Fruit fly (Drosophila melanogaster) whole organism, embryonic: ENCODE measurements around the gene Traf4.

ENCODE experiments used
- B-H2 ChIP-seq: fragments of 200-800 bp; sonication (Bioruptor generic); optimal IDR thresholded peaks from 2 replicates; lab custom pipeline; 2018; ENCODE audit warnings: missing biosample characterization, mild to moderate bottlenecking, missing genetic modification characterization
- C15 ChIP-seq: fragments of 200-800 bp; sonication (Bioruptor generic); IDR thresholded peaks from 3 replicates; pipeline ENCODE4 v1.3.6; 2022; ENCODE audit warnings: missing biosample characterization, missing genetic modification characterization
- CG10565 ChIP-seq: fragments of 200-800 bp; sonication (Bioruptor generic); optimal IDR thresholded peaks from 3 replicates; lab custom pipeline; 2016; ENCODE audit warnings: missing biosample characterization, mild to moderate bottlenecking, missing genetic modification characterization
- CG13287 ChIP-seq: fragments of 200-800 bp; sonication (Bioruptor generic); IDR thresholded peaks from 2 replicates; pipeline ENCODE4 v1.3.6; 2022; ENCODE audit warnings: missing biosample characterization, missing genetic modification characterization; ENCODE audit not compliant: partially characterized antibody
- CG14050 ChIP-seq: fragments of 200-800 bp; sonication (Bioruptor generic); IDR thresholded peaks from 3 replicates; pipeline ENCODE4 v1.3.6; 2022; ENCODE audit warnings: missing biosample characterization, missing genetic modification characterization
- CG14860 ChIP-seq: fragments of 200-800 bp; sonication (Bioruptor generic); IDR thresholded peaks from 3 replicates; pipeline ENCODE4 v1.3.6; 2022; ENCODE audit warnings: missing biosample characterization, missing genetic modification characterization; ENCODE audit not compliant: partially characterized antibody
- CG15011 ChIP-seq: fragments of 200-800 bp; sonication (Bioruptor generic); optimal IDR thresholded peaks from 3 replicates; lab custom pipeline; 2018; ENCODE audit warnings: missing biosample characterization, mild to moderate bottlenecking, missing genetic modification characterization
- CG16815 ChIP-seq: fragments of 200-800 bp; sonication (Bioruptor generic); optimal IDR thresholded peaks from 3 replicates; lab custom pipeline; 2017; ENCODE audit warnings: missing biosample characterization, mild to moderate bottlenecking, missing genetic modification characterization
- CG17359 ChIP-seq: fragments of 200-800 bp; sonication (Bioruptor generic); optimal IDR thresholded peaks from 3 replicates; lab custom pipeline; 2018; ENCODE audit warnings: missing biosample characterization, mild to moderate bottlenecking, missing genetic modification characterization, moderate library complexity
- CG17912 ChIP-seq: fragments of 200-800 bp; sonication (Bioruptor generic); optimal IDR thresholded peaks from 2 replicates; lab custom pipeline; 2018; ENCODE audit warnings: missing biosample characterization, mild to moderate bottlenecking, missing genetic modification characterization
- CG31224 ChIP-seq: fragments of 200-800 bp; sonication (Bioruptor generic); IDR thresholded peaks from 2 replicates; pipeline ENCODE4 v1.3.6; 2022; ENCODE audit warnings: missing biosample characterization, missing genetic modification characterization
- CG32772 ChIP-seq: fragments of 200-800 bp; sonication (Bioruptor generic); IDR thresholded peaks from 2 replicates; pipeline ENCODE4 v1.3.6; 2022; ENCODE audit warnings: missing biosample characterization, missing genetic modification characterization
- CG33557 ChIP-seq: fragments of 200-800 bp; sonication (Bioruptor generic); optimal IDR thresholded peaks from 2 replicates; lab custom pipeline; 2019; ENCODE audit warnings: missing biosample characterization, mild to moderate bottlenecking, missing genetic modification characterization, moderate library complexity
- CG34376 ChIP-seq: fragments of 200-800 bp; sonication (Bioruptor generic); optimal IDR thresholded peaks from 2 replicates; lab custom pipeline; 2018; ENCODE audit warnings: missing biosample characterization, mild to moderate bottlenecking, missing genetic modification characterization
- CG5180 ChIP-seq: fragments of 200-800 bp; sonication (Bioruptor generic); optimal IDR thresholded peaks from 3 replicates; lab custom pipeline; 2017; ENCODE audit warnings: missing biosample characterization, missing genetic modification characterization, mild to moderate bottlenecking, moderate library complexity, missing genetic modification reagents
- CG5953 ChIP-seq: fragments of 200-800 bp; sonication (Bioruptor generic); IDR thresholded peaks from 2 replicates; pipeline ENCODE4 v1.3.6; 2022; ENCODE audit warnings: missing biosample characterization, missing genetic modification characterization
- CTCF ChIP-seq: fragments of 200-800 bp; sonication (Bioruptor generic); optimal IDR thresholded peaks from 2 replicates; lab custom pipeline; 2017; ENCODE audit warnings: missing biosample characterization, mild to moderate bottlenecking, missing genetic modification characterization, moderate library complexity
- Dad ChIP-seq: fragments of 200-800 bp; sonication (Bioruptor generic); optimal IDR thresholded peaks from 3 replicates; lab custom pipeline; 2016; ENCODE audit warnings: missing biosample characterization, missing genetic modification characterization
- Dp ChIP-seq: fragments of 200-800 bp; sonication (Bioruptor generic); optimal IDR thresholded peaks from 2 replicates; lab custom pipeline; 2018; ENCODE audit warnings: missing biosample characterization, mild to moderate bottlenecking, missing genetic modification characterization, moderate library complexity
- E2f2 ChIP-seq: fragments of 200-800 bp; sonication (Bioruptor generic); IDR thresholded peaks from 2 replicates; pipeline ENCODE4 v1.3.6; 2022; ENCODE audit warnings: missing biosample characterization, missing genetic modification characterization
- GATAe ChIP-seq: fragments of 200-800 bp; sonication (Bioruptor generic); conservative IDR thresholded peaks from 2 replicates; pipeline ENCODE4 v1.3.6; 2022; ENCODE audit warnings: missing biosample characterization, missing genetic modification characterization
- HLH3B ChIP-seq: fragments of 200-800 bp; sonication (Bioruptor generic); IDR thresholded peaks from 2 replicates; pipeline ENCODE4 v1.3.6; 2022; ENCODE audit warnings: missing biosample characterization, missing genetic modification characterization
- HmgD ChIP-seq: fragments of 200-800 bp; sonication (Bioruptor generic); optimal IDR thresholded peaks from 3 replicates; lab custom pipeline; 2016; ENCODE audit warnings: missing biosample characterization, missing genetic modification characterization
- Med ChIP-seq: fragments of 200-800 bp; sonication (Bioruptor generic); peaks from one replicate; lab custom pipeline; 2016; ENCODE audit warnings: missing biosample characterization, missing genetic modification characterization, mild to moderate bottlenecking, inconsistent platforms, moderate library complexity
- Meics ChIP-seq: fragments of 200-800 bp; sonication (Bioruptor generic); optimal IDR thresholded peaks from 2 replicates; lab custom pipeline; 2017; ENCODE audit warnings: missing biosample characterization, mild to moderate bottlenecking, missing genetic modification characterization
- Myb ChIP-seq: fragments of 200-800 bp; sonication (Bioruptor generic); optimal IDR thresholded peaks from 2 replicates; lab custom pipeline; 2016; ENCODE audit warnings: missing biosample characterization, missing genetic modification characterization
- Opbp ChIP-seq: fragments of 200-800 bp; sonication (Bioruptor generic); IDR thresholded peaks from 3 replicates; pipeline ENCODE4 v1.3.6; 2022; ENCODE audit warnings: missing biosample characterization, missing genetic modification characterization; ENCODE audit not compliant: partially characterized antibody
- Poxn ChIP-seq: fragments of 200-800 bp; sonication (Bioruptor generic); IDR thresholded peaks from 2 replicates; pipeline ENCODE4 v1.3.6; 2022; ENCODE audit warnings: missing biosample characterization, missing genetic modification characterization
- Trl ChIP-seq, 3 experiments: fragments of >200 bp in 2 of 3; fragments of 200-800 bp in 1 of 3; sonication (Bioruptor generic) in 1 of 3; optimal IDR thresholded peaks; 2 replicates in 1 of 3; 3 replicates in 2 of 3; lab custom pipeline; 2016 to 2017; ENCODE audit warnings: missing biosample characterization in 1 of 3, missing genetic modification characterization in 1 of 3
- Xrp1 ChIP-seq: fragments of 200-800 bp; sonication (Bioruptor generic); IDR thresholded peaks from 2 replicates; pipeline ENCODE4 v1.3.6; 2022; ENCODE audit warnings: missing biosample characterization, missing genetic modification characterization
- ash1 ChIP-seq: fragments of 200-800 bp; sonication (Bioruptor generic); optimal IDR thresholded peaks from 2 replicates; lab custom pipeline; 2018; ENCODE audit warnings: missing biosample characterization, mild to moderate bottlenecking, missing genetic modification characterization
- bab2 ChIP-seq: fragments of 200-800 bp; sonication (Bioruptor generic); optimal IDR thresholded peaks from 2 replicates; lab custom pipeline; 2016; ENCODE audit warnings: missing biosample characterization, missing genetic modification characterization
- btn ChIP-seq: fragments of 200-800 bp; sonication (Bioruptor generic); optimal IDR thresholded peaks from 2 replicates; lab custom pipeline; 2016; ENCODE audit warnings: missing biosample characterization, missing genetic modification characterization
- cg ChIP-seq: fragments of 200-800 bp; sonication (Bioruptor generic); optimal IDR thresholded peaks from 3 replicates; lab custom pipeline; 2019; ENCODE audit warnings: missing biosample characterization, mild to moderate bottlenecking, missing genetic modification characterization, moderate library complexity
- chinmo ChIP-seq: fragments of 200-800 bp; sonication (Bioruptor generic); IDR thresholded peaks from 4 replicates; pipeline ENCODE4 v1.3.6; 2022; ENCODE audit warnings: missing biosample characterization, missing genetic modification characterization; ENCODE audit not compliant: partially characterized antibody
- crol ChIP-seq: fragments of 200-800 bp; sonication (Bioruptor generic); IDR thresholded peaks from 2 replicates; pipeline ENCODE4 v1.3.6; 2022; ENCODE audit warnings: missing biosample characterization, missing genetic modification characterization
- eve ChIP-seq, 2 experiments: fragments of >200 bp; optimal IDR thresholded peaks; 2 replicates each; lab custom pipeline; 2017; ENCODE audit warnings: missing biosample characterization in 2 of 2, missing genetic modification characterization in 2 of 2
- exex ChIP-seq: fragments of 200-800 bp; sonication (Bioruptor generic); optimal IDR thresholded peaks from 4 replicates; lab custom pipeline; 2018; ENCODE audit warnings: missing biosample characterization, mild to moderate bottlenecking, missing genetic modification characterization, moderate library complexity
- gcm2 ChIP-seq: fragments of 200-800 bp; sonication (Bioruptor generic); optimal IDR thresholded peaks from 2 replicates; lab custom pipeline; 2016; ENCODE audit warnings: missing biosample characterization, missing genetic modification characterization
- kay ChIP-seq: fragments of 200-800 bp; sonication (Bioruptor generic); optimal IDR thresholded peaks from 2 replicates; lab custom pipeline; 2016; ENCODE audit warnings: missing biosample characterization, missing genetic modification characterization
- mirr ChIP-seq: fragments of 200-800 bp; sonication (Bioruptor generic); optimal IDR thresholded peaks from 3 replicates; lab custom pipeline; 2018; ENCODE audit warnings: missing biosample characterization, mild to moderate bottlenecking, missing genetic modification characterization
- org-1 ChIP-seq: fragments of 200-800 bp; sonication (Bioruptor generic); optimal IDR thresholded peaks from 2 replicates; lab custom pipeline; 2017; ENCODE audit warnings: missing biosample characterization, missing genetic modification characterization
- scrt ChIP-seq: fragments of 200-800 bp; sonication (Bioruptor generic); optimal IDR thresholded peaks from 2 replicates; lab custom pipeline; 2018; ENCODE audit warnings: missing biosample characterization, mild to moderate bottlenecking, missing genetic modification characterization, moderate library complexity
- sna ChIP-seq: fragments of 200-800 bp; sonication (Bioruptor generic); IDR thresholded peaks from 2 replicates; pipeline ENCODE4 v1.3.6; 2022; ENCODE audit warnings: missing biosample characterization, missing genetic modification characterization; ENCODE audit not compliant: partially characterized antibody
- tll ChIP-seq, 2 experiments: fragments of 200-800 bp in 1 of 2; fragments of >200 bp in 1 of 2; sonication (Bioruptor generic) in 1 of 2; optimal IDR thresholded peaks; 2 replicates each; lab custom pipeline; 2017 to 2019; ENCODE audit warnings: missing biosample characterization in 2 of 2, missing genetic modification characterization in 2 of 2, mild to moderate bottlenecking in 1 of 2, moderate library complexity in 1 of 2

Traf4 gene

dm6 chr2L:4331779-4332328 is 29.9 kb upstream of the Traf4 start:
- TF ChIP-seq ash1 (GFP tag; lab: Kevin White, UChicago) = no peak
- peak; percentile 50; the same call in 1 of the 4 replicates for TF ChIP-seq chinmo (GFP tag; lab: Robert Waterston, UW)
- TF ChIP-seq Dp (GFP tag; lab: Kevin White, UChicago) = peak; percentile 86
- peak in 1 of 2 experiments; percentile 21 for TF ChIP-seq Trl (optimal IDR thresholded peaks at IDR 0.05; lab: Kevin White, UChicago)
- no peak for TF ChIP-seq Trl (GFP tag; optimal IDR thresholded peaks at IDR 0.05; lab: Kevin White, UChicago)
- no peak for TF ChIP-seq CG15011
- peak; percentile 35 for TF ChIP-seq CTCF (GFP tag; lab: Kevin White, UChicago)
- no peak for TF ChIP-seq Poxn (GFP tag; lab: Robert Waterston, UW)
- TF ChIP-seq CG10565 (GFP tag; lab: Kevin White, UChicago) = no peak
- TF ChIP-seq sna (GFP tag; lab: Robert Waterston, UW) = no peak
- no peak for TF ChIP-seq HLH3B (GFP tag; lab: Robert Waterston, UW)
- no peak for TF ChIP-seq btn (GFP tag; lab: Kevin White, UChicago)
- peak; percentile 8 for TF ChIP-seq CG5180 (GFP tag; lab: Kevin White, UChicago)
- no peak for TF ChIP-seq HmgD (GFP tag; lab: Kevin White, UChicago)
- peak; percentile 79 for TF ChIP-seq Myb (GFP tag; lab: Kevin White, UChicago)
- TF ChIP-seq kay (GFP tag; lab: Kevin White, UChicago) = peak; percentile 6
- TF ChIP-seq E2f2 (GFP tag; lab: Robert Waterston, UW) = peak; percentile 90
- no peak for TF ChIP-seq B-H2
- no peak for TF ChIP-seq bab2 (GFP tag; lab: Kevin White, UChicago)
- TF ChIP-seq CG13287 = peak; percentile 27; the same call in 1 of the 2 replicates
- TF ChIP-seq CG32772 = no peak
- no peak for TF ChIP-seq Med (GFP tag; lab: Kevin White, UChicago)

- peak; percentile 61 for TF ChIP-seq mirr (GFP tag; lab: Kevin White, UChicago)
- TF ChIP-seq org-1 (GFP tag; lab: Kevin White, UChicago) = no peak
- TF ChIP-seq GATAe = peak; percentile 57
- TF ChIP-seq E2f2 (GFP tag; lab: Robert Waterston, UW) = no peak
- TF ChIP-seq CG17359 (tag; lab: Kevin White, UChicago) = no peak
- no peak for TF ChIP-seq Meics (GFP tag; lab: Kevin White, UChicago)
- no peak for TF ChIP-seq Xrp1 (GFP tag; lab: Robert Waterston, UW)
- TF ChIP-seq tll (GFP tag; optimal IDR thresholded peaks at IDR 0.05; lab: Kevin White, UChicago) = no peak
- TF ChIP-seq Myb (GFP tag; lab: Kevin White, UChicago) = no peak
- no peak for TF ChIP-seq C15 (GFP tag; lab: Robert Waterston, UW)
- TF ChIP-seq exex (tag; lab: Kevin White, UChicago) = peak; percentile 56
- TF ChIP-seq gcm2 = no peak
- no peak for TF ChIP-seq CG16815 (GFP tag; lab: Kevin White, UChicago)
- TF ChIP-seq CG17912 = no peak
- peak; percentile 71 for TF ChIP-seq crol
- peak; percentile 46 for TF ChIP-seq kay (GFP tag; lab: Kevin White, UChicago)
- peak in 1 of 2 experiments; percentile 77 for TF ChIP-seq eve (GFP tag; optimal IDR thresholded peaks at IDR 0.05; lab: Kevin White, UChicago)
Observed at dm6 chr2L:4332583-4332961, 29.2 kb upstream of the Traf4 start.

- peak; percentile 76 for TF ChIP-seq Dad (GFP tag; lab: Kevin White, UChicago)
- peak; percentile 98 for TF ChIP-seq cg (GFP tag; lab: Kevin White, UChicago)
- no peak for TF ChIP-seq CG17912
- no peak for TF ChIP-seq crol
- TF ChIP-seq CG5953 = peak; percentile 63
- TF ChIP-seq CG31224 (GFP tag; lab: Robert Waterston, UW) = peak; percentile 76
- TF ChIP-seq CG14050 (GFP tag; lab: Robert Waterston, UW) = peak; percentile 84
- peak; percentile 18 for TF ChIP-seq CG33557 (GFP tag; lab: Kevin White, UChicago)
- 0 out of 3 replicates have a peak, but pooled peaks have one; percentile 28 for TF ChIP-seq Opbp
- TF ChIP-seq CG34376 (GFP tag; lab: Kevin White, UChicago) = peak; percentile 52
- no peak for TF ChIP-seq CG14860 (GFP tag; lab: Robert Waterston, UW)
- TF ChIP-seq btn (GFP tag; lab: Kevin White, UChicago) = peak; percentile 76
- TF ChIP-seq GATAe = no peak
- peak; percentile 73 for TF ChIP-seq scrt (GFP tag; lab: Kevin White, UChicago)
Observed at dm6 chr2L:4332962-4333757, 28.6 kb upstream of the Traf4 start.
